Worm (Caenorhabditis elegans) whole organism, L4 larva: Measurements from ENCODE around the gene Y62H9A.9.

Source experiments
- ceh-44 ChIP-seq: fragments of 200-800 bp; sonication (Bioruptor generic); IDR thresholded peaks from 2 replicates; pipeline ENCODE4 v1.3.6; 2022; ENCODE audit warnings: missing genetic modification reagents, missing genetic modification characterization, missing compliant biosample characterization
- ceh-82 ChIP-seq: sonication (generic microtip); optimal IDR thresholded peaks from 2 replicates; lab custom pipeline; 2017; ENCODE audit warnings: missing biosample characterization, missing genetic modification characterization
- gei-8 ChIP-seq: fragments of 200-800 bp; sonication (Bioruptor generic); optimal IDR thresholded peaks from 2 replicates; lab custom pipeline; 2018; ENCODE audit warnings: mild to moderate bottlenecking, missing genetic modification characterization, missing compliant biosample characterization
- madf-5 ChIP-seq, 2 experiments: fragments of 200-800 bp; sonication (Bioruptor generic); IDR thresholded peaks; 2 replicates each; pipeline ENCODE4 v1.3.6; 2022; ENCODE audit warnings: missing compliant biosample characterization in 2 of 2, missing genetic modification characterization in 2 of 2
- mxl-2 ChIP-seq: fragments of 200-800 bp; sonication (Bioruptor generic); conservative IDR thresholded peaks from 2 replicates; pipeline ENCODE4 v1.3.6; 2022; ENCODE audit warnings: missing genetic modification reagents, missing genetic modification characterization, missing compliant biosample characterization
- nhr-102 ChIP-seq: sonication (generic microtip); optimal IDR thresholded peaks from 2 replicates; lab custom pipeline; 2016; ENCODE audit warnings: mild to moderate bottlenecking, missing genetic modification characterization, moderate library complexity, missing compliant biosample characterization
- nhr-11 ChIP-seq: fragments of 150-350 bp; optimal IDR thresholded peaks from 2 replicates; lab custom pipeline; 2014; ENCODE audit warnings: missing biosample characterization, missing genetic modification characterization
- zip-2 ChIP-seq: fragments of 150-350 bp; optimal IDR thresholded peaks from 2 replicates; lab custom pipeline; 2014; ENCODE audit warnings: missing biosample characterization, missing genetic modification characterization

DNA sequence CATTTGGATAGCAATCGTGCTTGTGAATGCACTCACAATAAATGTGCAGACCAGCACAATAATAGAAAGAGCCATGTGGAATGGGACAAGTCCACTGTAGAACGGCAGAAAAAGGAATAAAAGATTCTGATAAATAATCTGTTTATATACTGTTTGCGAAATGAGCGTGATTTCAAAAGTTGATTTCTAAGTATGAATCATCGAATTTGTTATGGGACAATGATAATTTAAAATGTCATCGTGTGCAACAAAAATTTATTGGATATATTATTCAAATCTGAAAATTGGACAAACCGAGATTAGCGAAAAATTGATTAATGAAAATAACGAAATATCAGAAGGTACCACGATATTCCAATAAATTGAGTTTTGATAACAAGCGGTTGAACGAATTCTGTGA, 40.9 kb upstream of the Y62H9A.9 start, which contains the start of gene F55G7.5:
- TF ChIP-seq mxl-2 (GFP tag; lab: Robert Waterston, UW) = no peak
- TF ChIP-seq ceh-82 (tag; lab: Kevin White, UChicago) = no peak
- TF ChIP-seq gei-8 (GFP tag; lab: Kevin White, UChicago) = no peak
- TF ChIP-seq madf-5 (GFP tag; IDR thresholded peaks at IDR 0.05; lab: Robert Waterston, UW) = no peak
- no peak for TF ChIP-seq nhr-102 (tag; lab: Kevin White, UChicago)
- no peak for TF ChIP-seq nhr-11 (tag; lab: Kevin White, UChicago)
- TF ChIP-seq ceh-44 (GFP tag; lab: Robert Waterston, UW) = no peak
- TF ChIP-seq zip-2 (tag; lab: Kevin White, UChicago) = no peak
